Worm (Caenorhabditis elegans): ENCODE data around the gene his-37.

Gene his-37

ce11 chrV:9544176-9544632 is 2.7 kb upstream of the his-37 start, which contains the start of gene mdf-1:
mdf-1 (minus strand) TSS chrV:9544226.
- TF ChIP-seq ttx-3 (tag; optimal IDR thresholded peaks at IDR 0.05) (no peak), fkh-10 (GFP tag; optimal IDR thresholded peaks at IDR 0.05) (no peak), ceh-24 (tag; optimal IDR thresholded peaks at IDR 0.05) (no peak), che-1 (tag; optimal IDR thresholded peaks at IDR 0.05) (peak; percentile 2), gmeb-2 (tag; optimal IDR thresholded peaks at IDR 0.05) (no peak), K09A11.1 (tag; optimal IDR thresholded peaks at IDR 0.05; ENCODE audit: insufficient read depth) (peak; percentile 62), unc-86 (tag; optimal IDR thresholded peaks at IDR 0.05) (peak; percentile 25), ceh-31 (tag; optimal IDR thresholded peaks at IDR 0.05) (peak; percentile 42), mec-3 (tag; optimal IDR thresholded peaks at IDR 0.05; ENCODE audit: borderline replicate concordance) (no peak), elt-4 (tag; optimal IDR thresholded peaks at IDR 0.05) (no peak), ref-2 (tag; optimal IDR thresholded peaks at IDR 0.05) (peak; percentile 7), zip-5 (tag; optimal IDR thresholded peaks at IDR 0.05) (no peak), fkh-6 (tag; optimal IDR thresholded peaks at IDR 0.05) (no peak), nfya-1 (tag; optimal IDR thresholded peaks at IDR 0.05) (peak; percentile 69), ceh-14 (tag; optimal IDR thresholded peaks at IDR 0.05) (peak; percentile 50), pros-1 (tag; optimal IDR thresholded peaks at IDR 0.05) (no peak), eyg-1 (tag; optimal IDR thresholded peaks at IDR 0.05) (no peak), tbx-2 (tag; optimal IDR thresholded peaks at IDR 0.05) (peak; percentile 73), pha-2 (tag; optimal IDR thresholded peaks at IDR 0.05) (no peak), T23F11.4 (GFP tag; optimal IDR thresholded peaks at IDR 0.05) (no peak), F13H6.1 (tag; optimal IDR thresholded peaks at IDR 0.05) (no peak), sox-4 (tag; optimal IDR thresholded peaks at IDR 0.05) (peak; percentile 22), ceh-22 (tag; optimal IDR thresholded peaks at IDR 0.05) (no peak), Y22D7AL.16 (tag; optimal IDR thresholded peaks at IDR 0.05) (no peak), elt-2 (tag; optimal IDR thresholded peaks at IDR 0.05) (peak; percentile 50), syd-9 (tag; optimal IDR thresholded peaks at IDR 0.05) (no peak), ama-1 (optimal IDR thresholded peaks at IDR 0.05) (no peak), unc-55 (GFP tag; optimal IDR thresholded peaks at IDR 0.05) (no peak), pqm-1 (tag; optimal IDR thresholded peaks at IDR 0.05) (no peak), odd-2 (tag; optimal IDR thresholded peaks at IDR 0.05) (no peak), pax-1 (tag; optimal IDR thresholded peaks at IDR 0.05) (peak; percentile 21), hlh-8 (tag; optimal IDR thresholded peaks at IDR 0.05) (no peak), ceh-2 (tag; optimal IDR thresholded peaks at IDR 0.05) (peak; percentile 6), dve-1 (tag; optimal IDR thresholded peaks at IDR 0.05) (no peak), hlh-6 (tag; optimal IDR thresholded peaks at IDR 0.05) (no peak), ceh-18 (tag; optimal IDR thresholded peaks at IDR 0.05) (peak; percentile 31), ztf-16 (tag; optimal IDR thresholded peaks at IDR 0.05) (no peak), fax-1 (tag; optimal IDR thresholded peaks at IDR 0.05) (no peak), unc-42 (tag; optimal IDR thresholded peaks at IDR 0.05) (peak; percentile 25), ceh-48 (tag; optimal IDR thresholded peaks at IDR 0.05) (no peak), ceh-45 (GFP tag; IDR thresholded peaks at IDR 0.05) (no peak), pat-9 (tag; optimal IDR thresholded peaks at IDR 0.05) (peak; percentile 31), lin-11 (tag; optimal IDR thresholded peaks at IDR 0.05) (no peak), K02D7.2 (tag; optimal IDR thresholded peaks at IDR 0.05) (peak; percentile 16), ceh-34 (tag; optimal IDR thresholded peaks at IDR 0.05) (peak; percentile 14), ahr-1 (tag; optimal IDR thresholded peaks at IDR 0.05) (no peak), npax-4 (tag; optimal IDR thresholded peaks at IDR 0.05) (no peak), unc-3 (GFP tag; conservative IDR thresholded peaks at IDR 0.05) (0 out of 2 replicates have a peak, but pooled peaks have one; percentile 6), unc-3 (tag; optimal IDR thresholded peaks at IDR 0.05) (no peak), hlh-13 (GFP tag; optimal IDR thresholded peaks at IDR 0.05) (no peak)

All from whole organism, late embryonic.